Fruit fly (Drosophila melanogaster) whole organism: ENCODE measurements around the gene CG18666.

Experiments used
- pan ChIP-seq: fragments of >200 bp; optimal IDR thresholded peaks from 2 replicates; lab custom pipeline; 2017
- usp ChIP-seq: fragments of >200 bp; optimal IDR thresholded peaks from 2 replicates; lab custom pipeline; 2017; ENCODE audit warnings: missing biosample characterization, missing genetic modification characterization, mixed read lengths

DNA sequence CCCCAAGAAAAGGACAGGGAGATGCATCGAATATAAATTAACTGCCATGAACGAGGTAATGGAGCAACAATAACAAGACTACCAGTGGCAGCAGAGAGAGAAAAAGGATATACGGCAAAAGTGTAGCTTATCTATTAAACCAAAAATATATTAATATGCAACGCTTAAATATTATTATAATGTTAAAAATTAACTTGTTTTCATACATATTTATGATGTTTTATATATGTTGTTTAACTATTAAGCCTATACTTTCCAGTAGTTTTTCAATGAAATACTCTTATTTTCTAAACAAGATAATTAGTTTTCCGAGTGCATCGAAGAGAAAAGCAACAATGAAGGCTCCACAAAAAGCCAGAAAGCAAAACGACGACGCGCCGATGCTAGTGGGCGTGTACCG is 33.8 kb downstream of the CG18666 start:
- TF ChIP-seq usp (GFP tag; lab: Kevin White, UChicago): no peak
- no peak for TF ChIP-seq pan
